Worm (Caenorhabditis elegans) whole organism, midembryonic: ENCODE measurements around the gene F26A1.1.

Source experiments
- T22C8.4 ChIP-seq: fragments of 200-800 bp; sonication (Bioruptor generic); IDR thresholded peaks from 2 replicates; pipeline ENCODE4 v1.3.6; 2022; ENCODE audit warnings: missing genetic modification characterization, missing compliant biosample characterization
- cog-1 ChIP-seq: sonication (generic microtip); optimal IDR thresholded peaks from 2 replicates; lab custom pipeline; 2016; ENCODE audit warnings: missing genetic modification characterization, missing compliant biosample characterization
- flt-1 ChIP-seq: fragments of 200-800 bp; sonication (Bioruptor generic); IDR thresholded peaks from 2 replicates; pipeline ENCODE4 v1.3.6; 2022; ENCODE audit warnings: missing genetic modification characterization, missing compliant biosample characterization
- klf-2 ChIP-seq: fragments of 200-800 bp; sonication (Bioruptor generic); conservative IDR thresholded peaks from 2 replicates; pipeline ENCODE4 v1.3.6; 2022; ENCODE audit warnings: missing genetic modification reagents, missing genetic modification characterization, missing compliant biosample characterization
- med-1 ChIP-seq: sonication (generic microtip); optimal IDR thresholded peaks from 2 replicates; lab custom pipeline; 2017; ENCODE audit warnings: missing genetic modification characterization, mild to moderate bottlenecking, missing compliant biosample characterization, antibody characterized with exemption, missing genetic modification reagents; ENCODE audit not compliant: insufficient read depth
- ref-1 ChIP-seq: fragments of 200-800 bp; sonication (Bioruptor generic); conservative IDR thresholded peaks from 2 replicates; pipeline ENCODE4 v1.3.6; 2022; ENCODE audit warnings: missing genetic modification reagents, missing genetic modification characterization, missing compliant biosample characterization
- tab-1 ChIP-seq: fragments of 200-800 bp; sonication (Bioruptor generic); IDR thresholded peaks from 2 replicates; pipeline ENCODE4 v1.3.6; 2022; ENCODE audit warnings: missing genetic modification characterization, missing compliant biosample characterization
- ztf-23 ChIP-seq: fragments of 200-800 bp; sonication (Bioruptor generic); IDR thresholded peaks from 2 replicates; pipeline ENCODE4 v1.3.6; 2022; ENCODE audit warnings: missing genetic modification reagents, missing genetic modification characterization, missing compliant biosample characterization
- ztf-29 ChIP-seq: fragments of 200-800 bp; sonication (Bioruptor generic); IDR thresholded peaks from 2 replicates; pipeline ENCODE4 v1.3.6; 2022; ENCODE audit warnings: missing genetic modification reagents, missing genetic modification characterization, missing compliant biosample characterization

The F26A1.1 gene

DNA sequence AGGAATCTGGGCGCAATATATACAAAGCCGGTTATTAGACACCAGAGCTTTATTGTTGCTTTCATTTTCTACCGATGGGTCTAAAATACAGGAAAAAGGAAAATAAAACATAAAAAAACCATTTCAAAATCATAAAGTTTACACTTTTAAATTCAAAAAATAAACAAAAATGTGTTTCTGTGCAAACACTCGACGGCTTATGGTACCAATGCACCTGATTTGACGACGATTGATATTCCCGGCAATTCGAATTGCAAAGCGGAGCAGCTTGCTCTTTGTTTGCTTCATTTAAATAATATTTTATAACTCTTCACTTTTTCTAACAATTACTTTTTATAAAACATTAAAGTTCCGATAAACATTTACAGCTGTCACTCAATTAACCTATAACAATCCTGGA lies at the start of gene F26A1.1:
F26A1.1 (plus strand) TSS at position 369 of the 400 bp plus-strand sequence.
- TF ChIP-seq T22C8.4 (no peak), med-1 (GFP tag; lab: Kevin White, UChicago) (no peak), ztf-29 (GFP tag; lab: Robert Waterston, UW) (no peak), cog-1 (tag; lab: Kevin White, UChicago) (no peak), flt-1 (GFP tag; lab: Robert Waterston, UW) (no peak), klf-2 (no peak), ztf-23 (GFP tag; lab: Robert Waterston, UW) (no peak), ref-1 (GFP tag; lab: Robert Waterston, UW) (no peak), tab-1 (no peak)

DNA sequence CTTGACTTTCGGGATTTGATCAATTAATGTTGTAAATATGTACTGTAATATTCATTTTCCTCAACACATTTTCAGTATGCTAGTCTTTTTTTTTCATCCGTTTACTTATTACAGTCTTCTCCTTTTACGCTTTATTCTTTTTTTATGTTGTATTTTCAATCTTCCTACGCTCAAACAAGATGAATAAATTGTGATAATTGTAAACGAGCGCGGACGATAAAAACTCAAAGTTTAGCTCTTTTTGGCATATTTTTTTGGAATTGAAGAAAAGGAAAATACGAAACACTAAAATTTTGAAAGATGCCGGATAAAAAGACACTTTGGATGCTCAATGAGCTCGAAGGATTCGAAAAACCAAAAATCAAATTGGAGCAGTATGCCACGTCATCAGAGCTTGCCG lies 47.6 kb upstream of the F26A1.1 start, which contains the start of gene metl-5:
metl-5 (plus strand) TSS at position 301 of the 400 bp plus-strand sequence.
- TF ChIP-seq ref-1 (GFP tag; lab: Robert Waterston, UW) (no peak), T22C8.4 (no peak), flt-1 (GFP tag; lab: Robert Waterston, UW) (no peak), klf-2 (no peak), cog-1 (tag; lab: Kevin White, UChicago) (no peak), ztf-29 (GFP tag; lab: Robert Waterston, UW) (no peak), med-1 (GFP tag; lab: Kevin White, UChicago) (no peak), ztf-23 (GFP tag; lab: Robert Waterston, UW) (no peak), tab-1 (no peak)

DNA sequence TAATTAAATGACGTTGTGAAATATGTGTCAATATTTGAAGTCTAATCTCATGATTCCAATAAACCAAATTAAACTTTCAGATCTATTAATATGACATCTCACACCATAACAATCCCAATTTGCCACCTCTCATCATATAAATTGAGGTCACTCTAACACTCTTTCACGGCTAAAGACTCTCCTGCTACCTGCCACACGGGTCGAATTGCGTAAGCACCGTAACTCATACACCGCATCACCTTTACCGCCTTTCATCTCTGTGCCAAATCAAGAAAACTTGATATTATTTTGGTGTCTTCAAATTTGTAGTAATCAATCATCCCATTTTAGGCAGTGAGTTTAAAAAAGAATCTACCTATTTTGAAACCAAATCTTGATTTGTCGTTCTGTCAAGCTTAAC lies 44.0 kb upstream of the F26A1.1 start:
- TF ChIP-seq T22C8.4 = no peak

ce11 chrIII:4808089-4808488 lies 42.2 kb upstream of the F26A1.1 start:
- no peak for TF ChIP-seq ztf-29 (GFP tag; lab: Robert Waterston, UW)
- no peak for TF ChIP-seq med-1 (GFP tag; lab: Kevin White, UChicago)
- no peak for TF ChIP-seq cog-1 (tag; lab: Kevin White, UChicago)
- no peak for TF ChIP-seq tab-1
- TF ChIP-seq ref-1 (GFP tag; lab: Robert Waterston, UW) = no peak
- TF ChIP-seq klf-2 = no peak
- no peak for TF ChIP-seq T22C8.4
- no peak for TF ChIP-seq ztf-23 (GFP tag; lab: Robert Waterston, UW)
- no peak for TF ChIP-seq flt-1 (GFP tag; lab: Robert Waterston, UW)

DNA sequence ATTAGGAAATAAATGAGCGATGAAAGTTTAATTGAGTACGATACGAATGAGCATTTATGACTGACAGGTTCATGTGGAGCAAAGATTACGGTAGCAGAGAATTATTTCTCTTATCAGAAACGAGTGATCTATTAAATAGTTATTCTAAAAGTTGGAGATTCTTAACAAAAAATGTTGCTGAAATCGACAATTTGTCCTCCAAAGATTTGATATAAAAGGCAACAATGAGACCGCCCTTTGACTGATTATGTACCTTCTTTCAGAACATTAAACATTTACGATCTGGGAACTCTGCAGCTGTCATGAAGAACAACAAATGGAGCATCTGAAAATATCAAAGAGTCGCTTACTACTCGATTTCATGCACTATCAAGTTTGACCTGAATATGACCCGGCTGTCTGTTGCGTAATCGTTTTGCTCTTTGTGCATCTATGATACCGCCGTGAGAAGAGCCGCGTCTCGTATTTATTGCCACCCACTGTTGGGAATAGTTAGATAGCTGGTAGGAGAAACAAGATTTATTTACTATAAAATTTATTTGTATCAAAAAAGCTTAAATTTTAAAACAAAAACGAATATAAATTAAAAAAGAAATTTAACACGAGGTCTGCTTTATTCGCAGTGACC lies 40.7 kb upstream of the F26A1.1 start, which contains the start of gene pal-1:
pal-1 (minus strand) TSS at position 51 of the 628 bp plus-strand sequence.
- TF ChIP-seq klf-2 (no peak), cog-1 (tag; lab: Kevin White, UChicago) (no peak), tab-1 (no peak), ztf-23 (GFP tag; lab: Robert Waterston, UW) (no peak), flt-1 (GFP tag; lab: Robert Waterston, UW) (no peak), T22C8.4 (no peak), ztf-29 (GFP tag; lab: Robert Waterston, UW) (no peak), ref-1 (GFP tag; lab: Robert Waterston, UW) (no peak), med-1 (GFP tag; lab: Kevin White, UChicago) (no peak)

DNA sequence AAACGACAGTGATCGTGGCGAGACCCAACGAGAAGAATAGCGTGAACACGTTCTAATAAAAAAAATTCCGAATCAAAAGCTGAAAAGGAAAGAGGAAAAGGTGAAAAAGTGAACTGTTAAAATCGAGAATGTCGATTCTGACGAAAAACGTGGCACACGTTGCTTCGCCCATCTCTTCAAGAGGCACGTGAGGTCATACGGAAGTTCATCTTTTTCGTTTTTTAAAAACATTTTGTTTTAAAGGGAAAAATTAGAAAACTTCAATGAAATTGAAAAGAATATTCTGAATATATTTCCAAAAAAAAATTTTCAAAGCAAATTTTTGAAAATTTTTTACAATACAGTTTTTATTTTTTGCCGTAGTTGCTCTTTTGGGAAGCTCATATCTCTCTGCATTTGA lies 39.1 kb upstream of the F26A1.1 start, which contains the start of gene C38D4.7:
C38D4.7 (minus strand) TSS at position 101 of the 400 bp plus-strand sequence.
- no peak for TF ChIP-seq med-1 (GFP tag; lab: Kevin White, UChicago)
- TF ChIP-seq T22C8.4 = no peak
- TF ChIP-seq ztf-29 (GFP tag; lab: Robert Waterston, UW) = no peak
- no peak for TF ChIP-seq ztf-23 (GFP tag; lab: Robert Waterston, UW)
- TF ChIP-seq tab-1 = no peak
- no peak for TF ChIP-seq flt-1 (GFP tag; lab: Robert Waterston, UW)
- TF ChIP-seq ref-1 (GFP tag; lab: Robert Waterston, UW) = no peak
- no peak for TF ChIP-seq cog-1 (tag; lab: Kevin White, UChicago)
- TF ChIP-seq klf-2 = no peak

- no peak for TF ChIP-seq ref-1 (GFP tag; lab: Robert Waterston, UW)
- TF ChIP-seq ztf-29 (GFP tag; lab: Robert Waterston, UW) = no peak
- no peak for TF ChIP-seq ztf-23 (GFP tag; lab: Robert Waterston, UW)
- no peak for TF ChIP-seq med-1 (GFP tag; lab: Kevin White, UChicago)
- no peak for TF ChIP-seq tab-1
- no peak for TF ChIP-seq T22C8.4
- no peak for TF ChIP-seq klf-2
- no peak for TF ChIP-seq cog-1 (tag; lab: Kevin White, UChicago)
- TF ChIP-seq flt-1 (GFP tag; lab: Robert Waterston, UW) = no peak
Measured at ce11 chrIII:4814730-4815129, 35.6 kb upstream of the F26A1.1 start, which contains the start of gene arl-6. Gene arl-6, minus strand, starts transcription at chrIII:4814830.

DNA sequence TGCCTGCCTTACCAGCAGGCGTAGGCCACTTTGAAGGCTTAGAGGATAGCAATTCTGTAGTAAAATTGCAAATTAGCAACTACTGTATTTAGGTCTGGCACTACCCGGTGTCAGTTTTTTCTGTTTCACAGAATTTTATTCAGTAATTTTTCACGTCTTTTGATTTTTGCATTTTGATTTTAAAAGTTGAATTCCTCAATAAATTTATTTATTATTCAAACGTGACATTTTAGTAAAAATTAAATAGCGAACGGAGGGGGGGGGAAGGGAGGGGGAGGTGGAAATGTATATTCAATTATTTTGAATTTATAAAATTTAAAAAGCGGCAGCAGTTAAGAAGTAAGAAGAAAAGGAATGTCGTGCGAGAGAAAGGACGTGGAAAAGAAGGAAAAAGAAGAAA lies 33.1 kb upstream of the F26A1.1 start, which contains the start of gene F26A1.4:
F26A1.4 (plus strand) TSS at position 301 of the 400 bp plus-strand sequence.
- TF ChIP-seq med-1 (GFP tag; lab: Kevin White, UChicago) (no peak), cog-1 (tag; lab: Kevin White, UChicago) (no peak), klf-2 (no peak), ztf-29 (GFP tag; lab: Robert Waterston, UW) (no peak), tab-1 (no peak), ref-1 (GFP tag; lab: Robert Waterston, UW) (no peak), ztf-23 (GFP tag; lab: Robert Waterston, UW) (no peak), T22C8.4 (no peak), flt-1 (GFP tag; lab: Robert Waterston, UW) (no peak)

- no peak for TF ChIP-seq flt-1 (GFP tag; lab: Robert Waterston, UW)
- no peak for TF ChIP-seq ref-1 (GFP tag; lab: Robert Waterston, UW)
- TF ChIP-seq ztf-29 (GFP tag; lab: Robert Waterston, UW) = no peak
- TF ChIP-seq med-1 (GFP tag; lab: Kevin White, UChicago) = no peak
- no peak for TF ChIP-seq tab-1
- no peak for TF ChIP-seq cog-1 (tag; lab: Kevin White, UChicago)
- no peak for TF ChIP-seq klf-2
- no peak for TF ChIP-seq T22C8.4
- TF ChIP-seq ztf-23 (GFP tag; lab: Robert Waterston, UW) = no peak
Measured at ce11 chrIII:4819843-4820242, 30.5 kb upstream of the F26A1.1 start, which contains the start of gene F26A1.7. Gene F26A1.7, minus strand, starts transcription at chrIII:4819943.
